Worm (Caenorhabditis elegans) whole organism, L4/young adult: ENCODE measurements around the gene cpna-2.

ENCODE experiments used
- W03F9.2 ChIP-seq: fragments of 150-350 bp; optimal IDR thresholded peaks from 2 replicates; lab custom pipeline; 2014; ENCODE audit warnings: missing biosample characterization, missing genetic modification characterization
- him-1 ChIP-seq: sonication (generic microtip); optimal IDR thresholded peaks from 2 replicates; lab custom pipeline; 2016; ENCODE audit warnings: missing genotype, missing genetic modification reagents, missing genetic modification characterization, missing compliant biosample characterization

- TF ChIP-seq W03F9.2 (tag; lab: Kevin White, UChicago) = no peak
- no peak for TF ChIP-seq him-1
Measured at ce11 chrII:7704387-7704786, 20.3 kb upstream of the cpna-2 start.
